Worm (Caenorhabditis elegans) whole organism, L4 larva: ENCODE results near the gene Y62H9A.11.

Source experiments
- F10B5.3 ChIP-seq: sonication (generic microtip); optimal IDR thresholded peaks from 2 replicates; lab custom pipeline; 2016; ENCODE audit warnings: mild to moderate bottlenecking, missing genetic modification characterization, missing compliant biosample characterization
- F26F4.8 ChIP-seq: fragments of 200-800 bp; sonication (Bioruptor generic); conservative IDR thresholded peaks from 2 replicates; pipeline ENCODE4 v1.3.6; 2022; ENCODE audit warnings: missing genetic modification characterization, missing compliant biosample characterization
- F37D6.2 ChIP-seq: sonication (generic microtip); optimal IDR thresholded peaks from 2 replicates; lab custom pipeline; 2016; ENCODE audit warnings: mild to moderate bottlenecking, missing genetic modification characterization, missing compliant biosample characterization
- F49E8.2 ChIP-seq: sonication (generic microtip); optimal IDR thresholded peaks from 2 replicates; lab custom pipeline; 2016; ENCODE audit warnings: missing compliant biosample characterization, mild to moderate bottlenecking, missing genetic modification characterization, borderline replicate concordance
- T20F7.1 ChIP-seq: fragments of 200-800 bp; sonication (Bioruptor generic); optimal IDR thresholded peaks from 2 replicates; lab custom pipeline; 2018; ENCODE audit warnings: mild to moderate bottlenecking, missing genetic modification characterization, missing compliant biosample characterization
- T26A8.4 ChIP-seq: fragments of 200-800 bp; sonication (Bioruptor generic); IDR thresholded peaks from 2 replicates; pipeline ENCODE4 v1.3.6; 2022; ENCODE audit warnings: missing genetic modification characterization, missing compliant biosample characterization
- Y5F2A.4 ChIP-seq: fragments of 200-800 bp; sonication (Bioruptor generic); optimal IDR thresholded peaks from 2 replicates; lab custom pipeline; 2018; ENCODE audit warnings: mild to moderate bottlenecking, missing genetic modification characterization, missing compliant biosample characterization
- Y75B8A.6 ChIP-seq: fragments of 200-800 bp; sonication (Bioruptor generic); IDR thresholded peaks from 2 replicates; pipeline ENCODE4 v1.3.6; 2022; ENCODE audit warnings: missing genetic modification reagents, missing genetic modification characterization, missing compliant biosample characterization
- ZK337.2 ChIP-seq: fragments of 200-800 bp; sonication (Bioruptor generic); IDR thresholded peaks from 2 replicates; pipeline ENCODE4 v1.3.6; 2022; ENCODE audit warnings: missing genetic modification reagents, missing genetic modification characterization, missing compliant biosample characterization
- ZK546.5 ChIP-seq, 2 experiments: sonication (generic microtip); optimal IDR thresholded peaks; 2 replicates each; lab custom pipeline; 2017; ENCODE audit warnings: missing biosample characterization in 2 of 2, missing genetic modification characterization in 2 of 2
- aly-2 ChIP-seq: sonication (generic microtip); optimal IDR thresholded peaks from 2 replicates; lab custom pipeline; 2018; ENCODE audit warnings: missing biosample characterization, missing genetic modification characterization
- arid-1 ChIP-seq: fragments of 200-800 bp; sonication (Bioruptor generic); conservative IDR thresholded peaks from 2 replicates; pipeline ENCODE4 v1.3.6; 2022; ENCODE audit warnings: missing genetic modification reagents, missing genetic modification characterization, missing compliant biosample characterization
- attf-4 ChIP-seq: sonication (generic microtip); optimal IDR thresholded peaks from 3 replicates; lab custom pipeline; 2017; ENCODE audit warnings: missing biosample characterization, missing genetic modification characterization
- ceh-44 ChIP-seq: fragments of 200-800 bp; sonication (Bioruptor generic); IDR thresholded peaks from 2 replicates; pipeline ENCODE4 v1.3.6; 2022; ENCODE audit warnings: missing genetic modification reagents, missing genetic modification characterization, missing compliant biosample characterization
- ces-1 ChIP-seq: fragments of 150-350 bp; sonication (generic microtip); optimal IDR thresholded peaks from 4 replicates; lab custom pipeline; 2014; ENCODE audit warnings: missing biosample characterization, missing genetic modification reagents, missing genetic modification characterization
- daf-12 ChIP-seq: fragments of 150-350 bp; optimal IDR thresholded peaks from 2 replicates; lab custom pipeline; 2014; ENCODE audit warnings: missing biosample characterization, missing genetic modification reagents, missing genetic modification characterization
- daf-19 ChIP-seq: fragments of 200-800 bp; sonication (Bioruptor generic); conservative IDR thresholded peaks from 2 replicates; pipeline ENCODE4 v1.3.6; 2022; ENCODE audit warnings: missing genetic modification characterization, missing compliant biosample characterization
- daf-8 ChIP-seq: fragments of 200-800 bp; sonication (Bioruptor generic); IDR thresholded peaks from 2 replicates; pipeline ENCODE4 v1.3.6; 2022; ENCODE audit warnings: missing genetic modification characterization, missing compliant biosample characterization
- dmd-8 ChIP-seq: fragments of 200-800 bp; sonication (Bioruptor generic); IDR thresholded peaks from 2 replicates; pipeline ENCODE4 v1.3.6; 2022; ENCODE audit warnings: missing genetic modification characterization, missing compliant biosample characterization
- dve-1 ChIP-seq: sonication (generic microtip); optimal IDR thresholded peaks from 2 replicates; lab custom pipeline; 2017; ENCODE audit warnings: antibody characterized with exemption, mild to moderate bottlenecking, missing genetic modification characterization, missing compliant biosample characterization; ENCODE audit not compliant: insufficient read depth
- gei-8 ChIP-seq: fragments of 200-800 bp; sonication (Bioruptor generic); optimal IDR thresholded peaks from 2 replicates; lab custom pipeline; 2018; ENCODE audit warnings: mild to moderate bottlenecking, missing genetic modification characterization, missing compliant biosample characterization
- hif-1 ChIP-seq, 2 experiments: sonication (generic microtip); optimal IDR thresholded peaks; 2 replicates each; lab custom pipeline; 2016 to 2017; ENCODE audit warnings: missing compliant biosample characterization in 2 of 2, missing genetic modification characterization in 2 of 2, missing genetic modification reagents in 2 of 2, missing genotype in 2 of 2, mild to moderate bottlenecking in 1 of 2
- hlh-11 ChIP-seq: fragments of 200-800 bp; sonication (Bioruptor generic); optimal IDR thresholded peaks from 2 replicates; lab custom pipeline; 2018; ENCODE audit warnings: mild to moderate bottlenecking, missing genetic modification characterization, missing compliant biosample characterization
- hlh-30 ChIP-seq: sonication (generic microtip); optimal IDR thresholded peaks from 2 replicates; lab custom pipeline; 2017; ENCODE audit warnings: antibody characterized with exemption, mild to moderate bottlenecking, missing genetic modification characterization, missing compliant biosample characterization; ENCODE audit not compliant: insufficient read depth
- hmg-1.1 ChIP-seq: fragments of 200-800 bp; sonication (Bioruptor generic); IDR thresholded peaks from 2 replicates; pipeline ENCODE4 v1.3.6; 2022; ENCODE audit warnings: missing genetic modification reagents, missing genetic modification characterization, missing compliant biosample characterization
- jun-1 ChIP-seq: fragments of 150-350 bp; optimal IDR thresholded peaks from 2 replicates; lab custom pipeline; 2014; ENCODE audit warnings: missing biosample characterization, missing genetic modification reagents, missing genetic modification characterization
- lin-38 ChIP-seq: fragments of 200-800 bp; sonication (Bioruptor generic); IDR thresholded peaks from 2 replicates; pipeline ENCODE4 v1.3.6; 2022; ENCODE audit warnings: missing genetic modification reagents, missing genetic modification characterization, missing compliant biosample characterization
- lir-3 ChIP-seq: sonication (generic microtip); optimal IDR thresholded peaks from 2 replicates; lab custom pipeline; 2016; ENCODE audit warnings: mild to moderate bottlenecking, missing genetic modification characterization, missing compliant biosample characterization
- madf-5 ChIP-seq, 2 experiments: fragments of 200-800 bp; sonication (Bioruptor generic); IDR thresholded peaks; 2 replicates each; pipeline ENCODE4 v1.3.6; 2022; ENCODE audit warnings: missing compliant biosample characterization in 2 of 2, missing genetic modification characterization in 2 of 2
- madf-9 ChIP-seq: fragments of 200-800 bp; sonication (Bioruptor generic); conservative IDR thresholded peaks from 2 replicates; pipeline ENCODE4 v1.3.6; 2022; ENCODE audit warnings: missing genetic modification reagents, missing genetic modification characterization, missing compliant biosample characterization
- mdl-1 ChIP-seq, 2 experiments: fragments of 150-350 bp in 1 of 2; sonication (generic microtip) in 1 of 2; optimal IDR thresholded peaks; 2 replicates each; lab custom pipeline; 2014 to 2017; ENCODE audit warnings: missing biosample characterization in 2 of 2, missing genetic modification characterization in 2 of 2
- mxl-2 ChIP-seq: fragments of 200-800 bp; sonication (Bioruptor generic); conservative IDR thresholded peaks from 2 replicates; pipeline ENCODE4 v1.3.6; 2022; ENCODE audit warnings: missing genetic modification reagents, missing genetic modification characterization, missing compliant biosample characterization
- mxl-3 ChIP-seq: fragments of 200-800 bp; sonication (Bioruptor generic); optimal IDR thresholded peaks from 2 replicates; lab custom pipeline; 2018; ENCODE audit warnings: mild to moderate bottlenecking, missing genetic modification characterization, missing compliant biosample characterization
- nhr-10 ChIP-seq: fragments of 150-350 bp; optimal IDR thresholded peaks from 2 replicates; lab custom pipeline; 2014; ENCODE audit warnings: missing biosample characterization, missing genetic modification characterization
- nhr-11 ChIP-seq: fragments of 150-350 bp; optimal IDR thresholded peaks from 2 replicates; lab custom pipeline; 2014; ENCODE audit warnings: missing biosample characterization, missing genetic modification characterization
- nhr-25 ChIP-seq: sonication (generic microtip); optimal IDR thresholded peaks from 2 replicates; lab custom pipeline; 2017; ENCODE audit warnings: missing genetic modification characterization, mild to moderate bottlenecking, missing compliant biosample characterization, antibody characterized with exemption, moderate library complexity, borderline replicate concordance; ENCODE audit not compliant: insufficient read depth
- nhr-28 ChIP-seq: fragments of 150-350 bp; optimal IDR thresholded peaks from 2 replicates; lab custom pipeline; 2014; ENCODE audit warnings: missing biosample characterization, missing genetic modification characterization
- nhr-48 ChIP-seq: sonication (generic microtip); optimal IDR thresholded peaks from 2 replicates; lab custom pipeline; 2016; ENCODE audit warnings: mild to moderate bottlenecking, missing genetic modification characterization, missing compliant biosample characterization
- nhr-6 ChIP-seq: fragments of 150-350 bp; optimal IDR thresholded peaks from 2 replicates; lab custom pipeline; 2014; ENCODE audit warnings: missing biosample characterization, missing genetic modification characterization
- rbr-2 ChIP-seq: sonication (generic microtip); optimal IDR thresholded peaks from 2 replicates; lab custom pipeline; 2016; ENCODE audit warnings: missing genotype, missing genetic modification characterization, missing compliant biosample characterization
- sdz-12 ChIP-seq: fragments of 200-800 bp; sonication (Bioruptor generic); optimal IDR thresholded peaks from 2 replicates; lab custom pipeline; 2018; ENCODE audit warnings: mild to moderate bottlenecking, missing genetic modification characterization, missing compliant biosample characterization
- skn-1 ChIP-seq: fragments of 150-350 bp; optimal IDR thresholded peaks from 2 replicates; lab custom pipeline; 2014; ENCODE audit warnings: missing biosample characterization, missing genetic modification characterization
- snpc-1.2 ChIP-seq: fragments of 200-800 bp; sonication (Bioruptor generic); IDR thresholded peaks from 2 replicates; pipeline ENCODE4 v1.3.6; 2022; ENCODE audit warnings: missing genetic modification reagents, missing genetic modification characterization, missing compliant biosample characterization
- tag-97 ChIP-seq: fragments of 200-800 bp; sonication (Bioruptor generic); IDR thresholded peaks from 2 replicates; pipeline ENCODE4 v1.3.6; 2022; ENCODE audit warnings: missing genetic modification characterization, missing compliant biosample characterization
- unc-130 ChIP-seq: sonication (generic microtip); optimal IDR thresholded peaks from 2 replicates; lab custom pipeline; 2016; ENCODE audit warnings: missing genetic modification reagents, missing genetic modification characterization, missing compliant biosample characterization
- unc-39 ChIP-seq: sonication (generic microtip); optimal IDR thresholded peaks from 2 replicates; lab custom pipeline; 2017; ENCODE audit warnings: missing biosample characterization, missing genetic modification characterization
- zfp-2 ChIP-seq: sonication (generic microtip); optimal IDR thresholded peaks from 2 replicates; lab custom pipeline; 2016; ENCODE audit warnings: mild to moderate bottlenecking, missing genetic modification characterization, missing compliant biosample characterization
- zfp-3 ChIP-seq: fragments of 200-800 bp; sonication (Bioruptor generic); conservative IDR thresholded peaks from 2 replicates; pipeline ENCODE4 v1.3.6; 2022; ENCODE audit warnings: missing genetic modification reagents, missing genetic modification characterization, missing compliant biosample characterization
- zip-11 ChIP-seq: fragments of 200-800 bp; sonication (Bioruptor generic); IDR thresholded peaks from 2 replicates; pipeline ENCODE4 v1.3.6; 2022; ENCODE audit warnings: missing genetic modification characterization, missing compliant biosample characterization
- zip-2 ChIP-seq: fragments of 150-350 bp; optimal IDR thresholded peaks from 2 replicates; lab custom pipeline; 2014; ENCODE audit warnings: missing biosample characterization, missing genetic modification characterization
- ztf-7 ChIP-seq: fragments of 150-350 bp; optimal IDR thresholded peaks from 2 replicates; lab custom pipeline; 2014; ENCODE audit warnings: missing biosample characterization, missing genetic modification characterization

The Y62H9A.11 gene

DNA sequence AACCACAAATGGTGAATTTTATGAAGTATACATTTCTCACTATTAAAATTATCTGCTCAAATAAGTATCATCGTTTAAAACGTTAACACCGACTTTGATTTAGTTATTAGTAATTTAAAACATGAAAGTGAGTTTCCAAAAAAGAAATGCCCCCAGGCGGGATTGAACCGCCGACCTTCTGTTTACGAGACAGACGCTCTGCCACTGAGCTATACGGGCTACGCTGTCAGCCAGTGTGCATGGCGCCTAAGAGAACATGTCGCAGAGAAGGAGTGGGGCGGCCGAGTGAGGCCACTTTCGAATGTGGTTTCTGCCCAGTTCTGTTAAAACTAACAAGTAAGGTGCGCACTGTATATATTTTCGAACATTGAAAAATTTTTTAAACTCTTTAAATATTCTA, 27.8 kb upstream of the Y62H9A.11 start (continued):
- TF ChIP-seq unc-130 (GFP tag; lab: Kevin White, UChicago) (peak; percentile 16), F37D6.2 (peak; percentile 82), madf-5 (GFP tag; IDR thresholded peaks at IDR 0.05; lab: Robert Waterston, UW) (peak; percentile 66 to 71; a peak in 2 of 4 replicates), attf-4 (tag; lab: Kevin White, UChicago) (no peak), zfp-3 (no peak), T26A8.4 (GFP tag; lab: Robert Waterston, UW) (no peak), T20F7.1 (no peak), tag-97 (GFP tag; lab: Robert Waterston, UW) (no peak), F10B5.3 (tag; lab: Kevin White, UChicago) (peak; percentile 61), nhr-6 (tag; lab: Kevin White, UChicago) (peak; percentile 29), lin-38 (GFP tag; lab: Robert Waterston, UW) (peak; percentile 71), daf-8 (GFP tag; lab: Robert Waterston, UW) (0 out of 2 replicates have a peak, but pooled peaks have one; percentile 60), nhr-10 (tag; lab: Kevin White, UChicago) (no peak), unc-39 (tag; lab: Kevin White, UChicago) (no peak), mdl-1 (tag; optimal IDR thresholded peaks at IDR 0.05; lab: Kevin White, UChicago) (no peak), hif-1 (tag; optimal IDR thresholded peaks at IDR 0.05; lab: Kevin White, UChicago) (peak in 1 of 2 experiments; percentile 2), mxl-2 (GFP tag; lab: Robert Waterston, UW) (no peak), daf-19 (GFP tag; lab: Robert Waterston, UW) (no peak), ces-1 (GFP tag; lab: Kevin White, UChicago) (no peak), dmd-8 (GFP tag; lab: Robert Waterston, UW) (peak; percentile 91), zip-11 (no peak), Y75B8A.6 (GFP tag; lab: Robert Waterston, UW) (0 out of 2 replicates have a peak, but pooled peaks have one; percentile 12), nhr-48 (tag; lab: Kevin White, UChicago) (peak; percentile 42), zfp-2 (tag; lab: Kevin White, UChicago) (peak; percentile 40), nhr-11 (tag; lab: Kevin White, UChicago) (no peak), ztf-7 (tag; lab: Kevin White, UChicago) (peak; percentile 31), jun-1 (peak; percentile 7), dve-1 (tag; lab: Kevin White, UChicago) (peak; percentile 43), arid-1 (peak; percentile 54; the same call in 1 of the 2 replicates), madf-9 (GFP tag; lab: Robert Waterston, UW) (peak; percentile 79), sdz-12 (GFP tag; lab: Kevin White, UChicago) (peak; percentile 42), lir-3 (tag; lab: Kevin White, UChicago) (peak; percentile 27), daf-12 (no peak), F26F4.8 (peak; percentile 52; the same call in 1 of the 2 replicates), ceh-44 (0 out of 2 replicates have a peak, but pooled peaks have one; percentile 16), hlh-30 (tag; lab: Kevin White, UChicago) (peak; percentile 46), rbr-2 (tag; lab: Kevin White, UChicago) (peak; percentile 72), mxl-3 (GFP tag; lab: Kevin White, UChicago) (peak; percentile 11), hlh-11 (tag; lab: Kevin White, UChicago) (peak; percentile 44), snpc-1.2 (GFP tag; lab: Robert Waterston, UW) (peak; percentile 87), ZK337.2 (peak; percentile 43; the same call in 1 of the 2 replicates), Y5F2A.4 (peak; percentile 69), F49E8.2 (tag; lab: Kevin White, UChicago) (peak; percentile 59), aly-2 (tag; lab: Kevin White, UChicago) (no peak), hmg-1.1 (GFP tag; lab: Robert Waterston, UW) (peak; percentile 92), nhr-25 (no peak), nhr-28 (tag; lab: Kevin White, UChicago) (peak; percentile 12), gei-8 (GFP tag; lab: Kevin White, UChicago) (no peak), ZK546.5 (tag; optimal IDR thresholded peaks at IDR 0.05; lab: Kevin White, UChicago) (no peak), zip-2 (tag; lab: Kevin White, UChicago) (peak; percentile 49), skn-1 (tag; lab: Kevin White, UChicago) (no peak)
